Worm (Caenorhabditis elegans) whole organism, late embryonic: Measurements from ENCODE around the gene grl-18.

Source experiments
- C08G9.2 ChIP-seq: sonication (generic microtip); optimal IDR thresholded peaks from 2 replicates; lab custom pipeline; 2016; ENCODE audit warnings: mild to moderate bottlenecking, missing genetic modification characterization, moderate library complexity, missing compliant biosample characterization
- F13H6.1 ChIP-seq: sonication (generic microtip); optimal IDR thresholded peaks from 2 replicates; lab custom pipeline; 2016; ENCODE audit warnings: missing genetic modification characterization, missing compliant biosample characterization
- K09A11.1 ChIP-seq: sonication (generic microtip); optimal IDR thresholded peaks from 2 replicates; lab custom pipeline; 2017; ENCODE audit warnings: antibody characterized with exemption, mild to moderate bottlenecking, missing genetic modification characterization, missing compliant biosample characterization; ENCODE audit not compliant: insufficient read depth
- Y22D7AL.16 ChIP-seq: sonication (generic microtip); optimal IDR thresholded peaks from 2 replicates; lab custom pipeline; 2016; ENCODE audit warnings: missing genetic modification characterization, missing compliant biosample characterization
- ama-1 ChIP-seq: fragments of 150-350 bp; optimal IDR thresholded peaks from 2 replicates; lab custom pipeline; 2014
- ceh-14 ChIP-seq: sonication (generic microtip); optimal IDR thresholded peaks from 2 replicates; lab custom pipeline; 2016; ENCODE audit warnings: missing genotype, missing genetic modification characterization, missing compliant biosample characterization
- ceh-18 ChIP-seq: sonication (generic microtip); optimal IDR thresholded peaks from 2 replicates; lab custom pipeline; 2016; ENCODE audit warnings: missing genetic modification characterization, missing compliant biosample characterization
- ceh-24 ChIP-seq: sonication (generic microtip); optimal IDR thresholded peaks from 2 replicates; lab custom pipeline; 2016; ENCODE audit warnings: mild to moderate bottlenecking, missing genetic modification characterization, missing compliant biosample characterization
- ceh-30 ChIP-seq: fragments of 150-350 bp; optimal IDR thresholded peaks from 2 replicates; lab custom pipeline; 2014; ENCODE audit warnings: missing biosample characterization, missing genetic modification characterization
- ceh-31 ChIP-seq: sonication (generic microtip); optimal IDR thresholded peaks from 2 replicates; lab custom pipeline; 2016; ENCODE audit warnings: missing genetic modification characterization, missing compliant biosample characterization
- ceh-34 ChIP-seq: sonication (generic microtip); optimal IDR thresholded peaks from 2 replicates; lab custom pipeline; 2016; ENCODE audit warnings: mild to moderate bottlenecking, missing genetic modification characterization, missing compliant biosample characterization
- ceh-6 ChIP-seq: fragments of 200-800 bp; sonication (Bioruptor generic); optimal IDR thresholded peaks from 2 replicates; lab custom pipeline; 2018; ENCODE audit warnings: mild to moderate bottlenecking, missing genetic modification characterization, missing compliant biosample characterization
- che-1 ChIP-seq: sonication (generic microtip); optimal IDR thresholded peaks from 2 replicates; lab custom pipeline; 2016; ENCODE audit warnings: mild to moderate bottlenecking, missing genetic modification characterization, missing compliant biosample characterization
- elt-2 ChIP-seq: sonication (generic microtip); optimal IDR thresholded peaks from 2 replicates; lab custom pipeline; 2016; ENCODE audit warnings: missing genetic modification reagents, missing genetic modification characterization, missing compliant biosample characterization
- elt-4 ChIP-seq: sonication (generic microtip); optimal IDR thresholded peaks from 2 replicates; lab custom pipeline; 2016; ENCODE audit warnings: missing genetic modification characterization, missing compliant biosample characterization
- eyg-1 ChIP-seq: sonication (generic microtip); optimal IDR thresholded peaks from 2 replicates; lab custom pipeline; 2016; ENCODE audit warnings: missing genotype, missing genetic modification characterization, missing compliant biosample characterization
- fax-1 ChIP-seq: sonication (generic microtip); optimal IDR thresholded peaks from 2 replicates; lab custom pipeline; 2016; ENCODE audit warnings: missing genotype, missing genetic modification characterization, missing compliant biosample characterization
- fkh-10 ChIP-seq: fragments of 150-350 bp; optimal IDR thresholded peaks from 2 replicates; lab custom pipeline; 2014; ENCODE audit warnings: missing biosample characterization, missing genetic modification reagents, missing genetic modification characterization
- fkh-6 ChIP-seq: sonication (generic microtip); optimal IDR thresholded peaks from 2 replicates; lab custom pipeline; 2016; ENCODE audit warnings: missing genetic modification characterization, missing compliant biosample characterization
- gmeb-2 ChIP-seq: sonication (generic microtip); optimal IDR thresholded peaks from 2 replicates; lab custom pipeline; 2016; ENCODE audit warnings: missing genetic modification characterization, inconsistent platforms, missing compliant biosample characterization
- hlh-13 ChIP-seq: fragments of 200-800 bp; sonication (Bioruptor generic); optimal IDR thresholded peaks from 2 replicates; lab custom pipeline; 2018; ENCODE audit warnings: mild to moderate bottlenecking, missing genetic modification characterization, missing compliant biosample characterization
- hlh-15 ChIP-seq: sonication (generic microtip); optimal IDR thresholded peaks from 2 replicates; lab custom pipeline; 2016; ENCODE audit warnings: missing genetic modification characterization, missing compliant biosample characterization
- hlh-6 ChIP-seq: sonication (generic microtip); optimal IDR thresholded peaks from 2 replicates; lab custom pipeline; 2016; ENCODE audit warnings: missing genotype, missing genetic modification characterization, missing compliant biosample characterization
- hlh-8 ChIP-seq: sonication (generic microtip); optimal IDR thresholded peaks from 2 replicates; lab custom pipeline; 2016; ENCODE audit warnings: missing genotype, missing genetic modification characterization, missing compliant biosample characterization
- lim-6 ChIP-seq: sonication (generic microtip); optimal IDR thresholded peaks from 2 replicates; lab custom pipeline; 2016; ENCODE audit warnings: missing genetic modification characterization, missing compliant biosample characterization
- nfya-1 ChIP-seq: sonication (generic microtip); optimal IDR thresholded peaks from 2 replicates; lab custom pipeline; 2017; ENCODE audit warnings: missing genetic modification characterization, mild to moderate bottlenecking, missing compliant biosample characterization, antibody characterized with exemption, moderate library complexity
- nhr-232 ChIP-seq: sonication (generic microtip); optimal IDR thresholded peaks from 2 replicates; lab custom pipeline; 2016; ENCODE audit warnings: missing genetic modification characterization, missing compliant biosample characterization
- odd-2 ChIP-seq: sonication (generic microtip); optimal IDR thresholded peaks from 2 replicates; lab custom pipeline; 2017; ENCODE audit warnings: antibody characterized with exemption, mild to moderate bottlenecking, missing genetic modification characterization, missing compliant biosample characterization
- pag-3 ChIP-seq: sonication (generic microtip); optimal IDR thresholded peaks from 2 replicates; lab custom pipeline; 2016; ENCODE audit warnings: missing compliant biosample characterization, missing genetic modification characterization, borderline replicate concordance
- pqm-1 ChIP-seq: sonication (generic microtip); optimal IDR thresholded peaks from 2 replicates; lab custom pipeline; 2016; ENCODE audit warnings: missing genetic modification characterization, missing compliant biosample characterization
- ref-2 ChIP-seq: sonication (generic microtip); optimal IDR thresholded peaks from 2 replicates; lab custom pipeline; 2016; ENCODE audit warnings: missing genetic modification characterization, missing compliant biosample characterization
- sox-4 ChIP-seq: sonication (generic microtip); optimal IDR thresholded peaks from 2 replicates; lab custom pipeline; 2017; ENCODE audit warnings: mild to moderate bottlenecking, missing genetic modification characterization, inconsistent platforms, missing compliant biosample characterization
- syd-9 ChIP-seq: sonication (generic microtip); optimal IDR thresholded peaks from 2 replicates; lab custom pipeline; 2016; ENCODE audit warnings: mild to moderate bottlenecking, missing genetic modification characterization, moderate library complexity, missing compliant biosample characterization
- tbx-2 ChIP-seq: sonication (generic microtip); optimal IDR thresholded peaks from 2 replicates; lab custom pipeline; 2016; ENCODE audit warnings: missing genetic modification characterization, missing compliant biosample characterization
- ttx-3 ChIP-seq: sonication (generic microtip); optimal IDR thresholded peaks from 2 replicates; lab custom pipeline; 2016; ENCODE audit warnings: missing genetic modification reagents, missing genetic modification characterization, missing compliant biosample characterization
- unc-3 ChIP-seq, 2 experiments: fragments of 200-800 bp in 1 of 2; sonication (Bioruptor generic) in 1 of 2; sonication (generic microtip) in 1 of 2; conservative IDR thresholded peaks in 1 of 2; optimal IDR thresholded peaks in 1 of 2; 2 replicates each; pipeline versions ENCODE4 v1.3.6 to Lab custom; 2016 to 2022; ENCODE audit warnings: missing compliant biosample characterization in 2 of 2, missing genetic modification characterization in 2 of 2, missing genetic modification reagents in 1 of 2
- unc-55 ChIP-seq: sonication (generic microtip); optimal IDR thresholded peaks from 2 replicates; lab custom pipeline; 2017; ENCODE audit warnings: missing biosample characterization, missing genetic modification reagents, missing genetic modification characterization
- unc-86 ChIP-seq: sonication (generic microtip); optimal IDR thresholded peaks from 2 replicates; lab custom pipeline; 2016; ENCODE audit warnings: missing genetic modification characterization, missing compliant biosample characterization
- ztf-16 ChIP-seq: sonication (generic microtip); optimal IDR thresholded peaks from 2 replicates; lab custom pipeline; 2017; ENCODE audit warnings: missing genetic modification characterization, missing compliant biosample characterization

grl-18 gene

ce11 chrV:5462894-5463293 is 25.8 kb downstream of the grl-18 start, which contains the start of gene srg-67:
Gene srg-67, minus strand, starts transcription at chrV:5462994.
- TF ChIP-seq unc-55 (GFP tag; lab: Kevin White, UChicago) (no peak), ceh-24 (tag; lab: Kevin White, UChicago) (no peak), ama-1 (lab: Kevin White, UChicago) (no peak), eyg-1 (tag; lab: Kevin White, UChicago) (no peak), ceh-18 (no peak), gmeb-2 (no peak), K09A11.1 (tag; lab: Kevin White, UChicago) (no peak), unc-3 (GFP tag; conservative IDR thresholded peaks at IDR 0.05; lab: Robert Waterston, UW) (no peak), unc-3 (tag; optimal IDR thresholded peaks at IDR 0.05; lab: Kevin White, UChicago) (no peak), hlh-15 (tag; lab: Kevin White, UChicago) (no peak), pqm-1 (tag; lab: Kevin White, UChicago) (no peak), nhr-232 (tag; lab: Kevin White, UChicago) (no peak)

ce11 chrV:5459806-5460205 is 28.9 kb downstream of the grl-18 start, which contains the start of gene ZC317.2:
Gene ZC317.2, plus strand, starts transcription at chrV:5460106.
- TF ChIP-seq eyg-1 (tag; lab: Kevin White, UChicago) (no peak), ref-2 (tag; lab: Kevin White, UChicago) (no peak), pag-3 (tag; lab: Kevin White, UChicago) (no peak), gmeb-2 (no peak), unc-3 (GFP tag; conservative IDR thresholded peaks at IDR 0.05; lab: Robert Waterston, UW) (no peak), unc-3 (tag; optimal IDR thresholded peaks at IDR 0.05; lab: Kevin White, UChicago) (no peak), odd-2 (tag; lab: Kevin White, UChicago) (no peak), Y22D7AL.16 (tag; lab: Kevin White, UChicago) (no peak), elt-4 (no peak), lim-6 (tag; lab: Kevin White, UChicago) (no peak), nfya-1 (no peak), ceh-30 (no peak), sox-4 (tag; lab: Kevin White, UChicago) (no peak), ceh-6 (GFP tag; lab: Kevin White, UChicago) (no peak), elt-2 (tag; lab: Kevin White, UChicago) (no peak), hlh-15 (tag; lab: Kevin White, UChicago) (no peak), F13H6.1 (no peak), hlh-6 (no peak), ttx-3 (tag; lab: Kevin White, UChicago) (no peak), fkh-10 (GFP tag; lab: Kevin White, UChicago) (no peak)

- no peak for TF ChIP-seq ceh-30
- no peak for TF ChIP-seq C08G9.2 (tag; lab: Kevin White, UChicago)
- TF ChIP-seq ceh-18, result no peak
- no peak for TF ChIP-seq syd-9 (tag; lab: Kevin White, UChicago)
Observed at ce11 chrV:5454955-5455354, 33.7 kb downstream of the grl-18 start.

- TF ChIP-seq hlh-13 (GFP tag; lab: Kevin White, UChicago) (no peak), tbx-2 (tag; lab: Kevin White, UChicago) (no peak), ztf-16 (tag; lab: Kevin White, UChicago) (no peak)
Observed at ce11 chrV:5453615-5454014, 35.1 kb downstream of the grl-18 start, which contains the start of gene glc-3. Gene glc-3, minus strand, starts transcription at chrV:5453715.

ce11 chrV:5450742-5451141 is 37.9 kb downstream of the grl-18 start:
- no peak for TF ChIP-seq fax-1
- TF ChIP-seq ttx-3 (tag; lab: Kevin White, UChicago), result no peak
- TF ChIP-seq hlh-13 (GFP tag; lab: Kevin White, UChicago), result no peak
- TF ChIP-seq che-1 (tag; lab: Kevin White, UChicago), result no peak
- no peak for TF ChIP-seq ceh-18
- no peak for TF ChIP-seq tbx-2 (tag; lab: Kevin White, UChicago)
- TF ChIP-seq C08G9.2 (tag; lab: Kevin White, UChicago), result no peak
- no peak for TF ChIP-seq unc-86 (tag; lab: Kevin White, UChicago)
- no peak for TF ChIP-seq hlh-8 (tag; lab: Kevin White, UChicago)
- TF ChIP-seq ceh-14 (tag; lab: Kevin White, UChicago), result no peak
- TF ChIP-seq eyg-1 (tag; lab: Kevin White, UChicago), result no peak
- TF ChIP-seq fkh-6 (tag; lab: Kevin White, UChicago), result no peak
- TF ChIP-seq ceh-34, result no peak
- TF ChIP-seq syd-9 (tag; lab: Kevin White, UChicago), result no peak
- TF ChIP-seq fkh-10 (GFP tag; lab: Kevin White, UChicago), result no peak
- TF ChIP-seq ceh-31 (tag; lab: Kevin White, UChicago), result no peak
- no peak for TF ChIP-seq Y22D7AL.16 (tag; lab: Kevin White, UChicago)
- TF ChIP-seq F13H6.1, result no peak
- TF ChIP-seq, all 69 proteins: peak for 0
